Worm (Caenorhabditis elegans) whole organism, L2 larva: ENCODE results near the gene mbk-2.

Source experiments
- F13H6.1 ChIP-seq: sonication (generic microtip); optimal IDR thresholded peaks from 2 replicates; lab custom pipeline; 2016; ENCODE audit warnings: missing genetic modification characterization, missing compliant biosample characterization
- R02D3.7 ChIP-seq: fragments of 150-350 bp; optimal IDR thresholded peaks from 2 replicates; lab custom pipeline; 2014; ENCODE audit warnings: missing biosample characterization, missing genetic modification characterization
- ama-1 ChIP-seq: fragments of 150-350 bp; optimal IDR thresholded peaks from 2 replicates; lab custom pipeline; 2018; ENCODE audit warnings: inconsistent platforms
- elt-1 ChIP-seq: fragments of 150-350 bp; optimal IDR thresholded peaks from 2 replicates; lab custom pipeline; 2014; ENCODE audit warnings: missing biosample characterization, missing genetic modification characterization
- mdl-1 ChIP-seq, 2 experiments: fragments of 150-350 bp in 1 of 2; sonication (generic microtip) in 1 of 2; optimal IDR thresholded peaks; 2 replicates each; lab custom pipeline; 2017; ENCODE audit warnings: missing biosample characterization in 2 of 2, missing genetic modification characterization in 2 of 2
- nhr-11 ChIP-seq: fragments of 150-350 bp; optimal IDR thresholded peaks from 2 replicates; lab custom pipeline; 2014; ENCODE audit warnings: missing biosample characterization, missing genetic modification characterization
- nhr-6 ChIP-seq: fragments of 150-350 bp; optimal IDR thresholded peaks from 2 replicates; lab custom pipeline; 2014; ENCODE audit warnings: missing biosample characterization, missing genetic modification characterization
- nhr-77 ChIP-seq: fragments of 150-350 bp; optimal IDR thresholded peaks from 2 replicates; lab custom pipeline; 2014; ENCODE audit warnings: missing biosample characterization, missing genetic modification characterization
- skn-1 ChIP-seq: sonication (generic microtip); optimal IDR thresholded peaks from 2 replicates; lab custom pipeline; 2017; ENCODE audit warnings: missing biosample characterization, missing genetic modification characterization
- sma-9 ChIP-seq, 2 experiments: fragments of 150-350 bp in 1 of 2; sonication (generic microtip) in 1 of 2; optimal IDR thresholded peaks; 2 replicates each; lab custom pipeline; 2014 to 2016; ENCODE audit warnings: missing genetic modification characterization in 2 of 2, mild to moderate bottlenecking in 1 of 2, missing biosample characterization in 1 of 2, missing compliant biosample characterization in 1 of 2, missing genetic modification reagents in 1 of 2, moderate library complexity in 1 of 2
- unc-39 ChIP-seq: fragments of 150-350 bp; optimal IDR thresholded peaks from 2 replicates; lab custom pipeline; 2014; ENCODE audit warnings: missing biosample characterization, missing genetic modification characterization
- unc-55 ChIP-seq: fragments of 150-350 bp; sonication (generic microtip); optimal IDR thresholded peaks from 3 replicates; lab custom pipeline; 2014; ENCODE audit warnings: missing biosample characterization, missing genetic modification reagents, missing genetic modification characterization
- unc-62 ChIP-seq: fragments of 150-350 bp; optimal IDR thresholded peaks from 2 replicates; lab custom pipeline; 2014; ENCODE audit warnings: missing biosample characterization, missing genetic modification reagents, missing genetic modification characterization
- ztf-11 ChIP-seq: sonication (generic microtip); optimal IDR thresholded peaks from 2 replicates; lab custom pipeline; 2017; ENCODE audit warnings: missing biosample characterization, missing genetic modification characterization

DNA sequence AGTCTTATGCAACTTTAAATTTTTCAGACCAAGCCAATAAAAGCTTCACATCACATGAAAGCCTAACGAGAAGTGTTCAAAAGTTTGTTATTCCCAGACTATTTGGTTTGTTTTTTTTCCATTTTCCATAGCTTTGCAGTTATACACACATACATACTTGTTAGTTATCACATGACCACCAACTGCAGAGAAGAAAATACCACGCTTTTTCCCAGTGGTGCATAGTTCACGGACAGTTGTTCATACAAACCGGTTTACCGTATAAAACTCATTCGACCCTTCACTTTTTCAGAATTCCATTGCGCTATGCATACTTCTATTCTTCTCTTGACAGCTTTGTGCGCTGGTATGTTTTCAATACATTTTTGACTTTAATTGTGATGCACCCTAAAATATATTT is 54.8 kb downstream of the mbk-2 start, which contains the start of gene scl-5:
- no peak for TF ChIP-seq unc-62
- TF ChIP-seq mdl-1 (tag; optimal IDR thresholded peaks at IDR 0.05; lab: Kevin White, UChicago), result no peak
- no peak for TF ChIP-seq unc-39 (tag; lab: Kevin White, UChicago)
- TF ChIP-seq ztf-11, result no peak
- TF ChIP-seq unc-55 (GFP tag; lab: Kevin White, UChicago), result no peak
- no peak for TF ChIP-seq nhr-77
- no peak for TF ChIP-seq ama-1 (lab: Kevin White, UChicago)
- TF ChIP-seq F13H6.1 (tag; lab: Kevin White, UChicago), result no peak
- TF ChIP-seq sma-9 (GFP tag; optimal IDR thresholded peaks at IDR 0.05; lab: Kevin White, UChicago), result no peak
- no peak for TF ChIP-seq sma-9 (tag; optimal IDR thresholded peaks at IDR 0.05; lab: Kevin White, UChicago)
- no peak for TF ChIP-seq R02D3.7
- TF ChIP-seq skn-1, result no peak
- TF ChIP-seq nhr-6, result no peak
- no peak for TF ChIP-seq nhr-11
- TF ChIP-seq elt-1 (tag; lab: Kevin White, UChicago), result no peak
